Fruit fly (Drosophila melanogaster) Kc167 (cell line): ENCODE measurements around the gene CG31524.

Experiments
- Myc ChIP-seq: fragments of >200 bp; optimal IDR thresholded peaks from 2 replicates; lab custom pipeline; 2017; ENCODE audit warnings: missing external identifiers
- Sin3A ChIP-seq: fragments of >200 bp; optimal IDR thresholded peaks from 2 replicates; lab custom pipeline; 2018; ENCODE audit warnings: missing external identifiers
- h ChIP-seq: fragments of >200 bp; optimal IDR thresholded peaks from 3 replicates; lab custom pipeline; 2018; ENCODE audit warnings: missing external identifiers
- insv ChIP-seq: fragments of >200 bp; optimal IDR thresholded peaks from 3 replicates; lab custom pipeline; 2018; ENCODE audit warnings: missing external identifiers
- psq ChIP-seq: fragments of >200 bp; optimal IDR thresholded peaks from 2 replicates; lab custom pipeline; 2017; ENCODE audit warnings: missing external identifiers
- ttk ChIP-seq: sonication (Bioruptor generic); optimal IDR thresholded peaks from 2 replicates; lab custom pipeline; 2017; ENCODE audit warnings: missing external identifiers

DNA sequence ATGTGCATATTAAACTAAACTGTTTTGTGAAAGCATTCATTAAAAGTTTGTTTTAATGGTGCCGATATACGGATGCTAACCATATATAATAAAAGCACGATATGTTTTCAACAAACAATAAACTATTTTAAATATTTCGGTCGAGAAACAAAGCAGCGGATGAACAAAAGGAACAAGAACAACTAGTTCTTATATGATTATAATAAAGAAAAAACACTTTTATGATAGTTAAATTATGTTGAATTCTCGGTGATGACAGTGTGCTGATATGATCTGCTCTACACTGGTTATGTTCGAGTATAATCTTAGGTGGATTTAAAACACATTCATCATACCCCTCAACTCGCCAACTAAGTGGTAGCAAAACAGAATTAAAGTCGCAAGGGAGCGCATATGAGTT is 38.2 kb downstream of the CG31524 start:
- no peak for TF ChIP-seq ttk (lab: Kevin White, UChicago)
- TF ChIP-seq h (lab: Kevin White, UChicago): no peak
- TF ChIP-seq Sin3A (lab: Kevin White, UChicago): no peak
- no peak for TF ChIP-seq Myc (lab: Kevin White, UChicago)
- no peak for TF ChIP-seq psq (lab: Kevin White, UChicago)
- TF ChIP-seq insv (lab: Kevin White, UChicago): no peak
